Fruit fly (Drosophila melanogaster) whole organism, prepupa: Measurements from ENCODE around the gene CG33687.
A peak's percentile ranks its signal among the peaks of the same experiment; 100 is the strongest.

Experiments used
- Blimp-1 ChIP-seq: fragments of 200-800 bp; sonication (Bioruptor generic); optimal IDR thresholded peaks from 3 replicates; lab custom pipeline; 2017; ENCODE audit warnings: missing biosample characterization, missing genetic modification characterization, mild to moderate bottlenecking, moderate library complexity, missing genetic modification reagents
- CG10631 ChIP-seq: fragments of 200-800 bp; sonication (Bioruptor generic); optimal IDR thresholded peaks from 2 replicates; lab custom pipeline; 2016; ENCODE audit warnings: missing biosample characterization, missing genetic modification characterization
- CG10669 ChIP-seq: fragments of 200-800 bp; sonication (Bioruptor generic); optimal IDR thresholded peaks from 3 replicates; lab custom pipeline; 2018; ENCODE audit warnings: missing biosample characterization, mild to moderate bottlenecking, missing genetic modification characterization, moderate library complexity
- CG11762 ChIP-seq: fragments of 200-800 bp; sonication (Bioruptor generic); optimal IDR thresholded peaks from 3 replicates; lab custom pipeline; 2016; ENCODE audit warnings: missing biosample characterization, missing genetic modification characterization; ENCODE audit not compliant: insufficient read depth
- CG15336 ChIP-seq: fragments of 200-800 bp; sonication (Bioruptor generic); IDR thresholded peaks from 2 replicates; pipeline ENCODE4 v1.3.6; 2022; ENCODE audit warnings: missing biosample characterization, missing genetic modification characterization
- CG1621 ChIP-seq: fragments of 200-800 bp; sonication (Bioruptor generic); optimal IDR thresholded peaks from 3 replicates; lab custom pipeline; 2018; ENCODE audit warnings: missing biosample characterization, mild to moderate bottlenecking, missing genetic modification characterization
- CG16779 ChIP-seq: fragments of 200-800 bp; sonication (Bioruptor generic); optimal IDR thresholded peaks from 3 replicates; lab custom pipeline; 2017; ENCODE audit warnings: missing biosample characterization, mild to moderate bottlenecking, missing genetic modification characterization
- CG3032 ChIP-seq: fragments of 200-800 bp; optimal IDR thresholded peaks from 2 replicates; lab custom pipeline; 2019; ENCODE audit warnings: missing biosample characterization, mild to moderate bottlenecking, missing genetic modification characterization, moderate library complexity
- CG32006 ChIP-seq: fragments of 200-800 bp; sonication (Bioruptor generic); optimal IDR thresholded peaks from 3 replicates; lab custom pipeline; 2017; ENCODE audit warnings: missing biosample characterization, mild to moderate bottlenecking, missing genetic modification characterization
- CG34406 ChIP-seq: fragments of 200-800 bp; sonication (Bioruptor generic); optimal IDR thresholded peaks from 3 replicates; lab custom pipeline; 2016; ENCODE audit warnings: missing biosample characterization, missing genetic modification characterization
- CG3919 ChIP-seq: fragments of 200-800 bp; sonication (Bioruptor generic); optimal IDR thresholded peaks from 3 replicates; lab custom pipeline; 2016; ENCODE audit warnings: missing biosample characterization, missing genetic modification characterization
- CG4318 ChIP-seq: fragments of 200-800 bp; sonication (Bioruptor generic); optimal IDR thresholded peaks from 3 replicates; lab custom pipeline; 2017; ENCODE audit warnings: missing biosample characterization, mild to moderate bottlenecking, missing genetic modification characterization
- CG6163 ChIP-seq: fragments of 200-800 bp; sonication (Bioruptor generic); IDR thresholded peaks from 3 replicates; pipeline ENCODE4 v1.3.6; 2022; ENCODE audit warnings: missing biosample characterization, missing genetic modification characterization
- CG6276 ChIP-seq: fragments of 200-800 bp; sonication (Bioruptor generic); optimal IDR thresholded peaks from 2 replicates; lab custom pipeline; 2017; ENCODE audit warnings: missing biosample characterization, mild to moderate bottlenecking, missing genetic modification characterization
- CG6808 ChIP-seq: fragments of 200-800 bp; sonication (Bioruptor generic); optimal IDR thresholded peaks from 3 replicates; lab custom pipeline; 2017; ENCODE audit warnings: missing biosample characterization, missing genetic modification characterization, mild to moderate bottlenecking, moderate library complexity, missing genetic modification reagents
- CG6854 ChIP-seq: fragments of 200-800 bp; sonication (Bioruptor generic); optimal IDR thresholded peaks from 2 replicates; lab custom pipeline; 2017; ENCODE audit warnings: missing biosample characterization, mild to moderate bottlenecking, missing genetic modification characterization
- CG7368 ChIP-seq: fragments of 200-800 bp; sonication (Bioruptor generic); optimal IDR thresholded peaks from 3 replicates; lab custom pipeline; 2016; ENCODE audit warnings: missing biosample characterization, missing genetic modification characterization
- CG8119 ChIP-seq: fragments of 200-800 bp; sonication (Bioruptor generic); IDR thresholded peaks from 3 replicates; pipeline ENCODE4 v1.3.6; 2022; ENCODE audit warnings: missing biosample characterization, missing genetic modification characterization
- CG8319 ChIP-seq: fragments of 200-800 bp; sonication (Bioruptor generic); optimal IDR thresholded peaks from 3 replicates; lab custom pipeline; 2016; ENCODE audit warnings: missing biosample characterization, missing genetic modification characterization
- CG8632 ChIP-seq: fragments of 200-800 bp; sonication (Bioruptor generic); optimal IDR thresholded peaks from 3 replicates; lab custom pipeline; 2016; ENCODE audit warnings: missing biosample characterization, missing genetic modification characterization
- Eip75B ChIP-seq: fragments of 200-800 bp; sonication (Bioruptor generic); optimal IDR thresholded peaks from 3 replicates; lab custom pipeline; 2016; ENCODE audit warnings: missing biosample characterization, missing genetic modification characterization
- Eip78C ChIP-seq: fragments of 200-800 bp; sonication (Bioruptor generic); peaks from one replicate; lab custom pipeline; 2016; ENCODE audit warnings: missing biosample characterization, missing genetic modification characterization
- Eip93F ChIP-seq: fragments of 200-800 bp; sonication (Bioruptor generic); optimal IDR thresholded peaks from 2 replicates; lab custom pipeline; 2016; ENCODE audit warnings: missing biosample characterization, mild to moderate bottlenecking, missing genetic modification characterization
- Gug ChIP-seq: fragments of 200-800 bp; sonication (Bioruptor generic); IDR thresholded peaks from 2 replicates; pipeline ENCODE4 v1.3.6; 2022; ENCODE audit warnings: missing biosample characterization, missing genetic modification characterization
- Hr38 ChIP-seq: sonication (Bioruptor generic); optimal IDR thresholded peaks from 2 replicates; lab custom pipeline; 2016; ENCODE audit warnings: missing biosample characterization, missing genetic modification characterization
- Hr39 ChIP-seq: fragments of 200-800 bp; sonication (Bioruptor generic); optimal IDR thresholded peaks from 2 replicates; lab custom pipeline; 2016; ENCODE audit warnings: missing biosample characterization, missing genetic modification characterization
- Hr4 ChIP-seq: fragments of 200-800 bp; sonication (Bioruptor generic); optimal IDR thresholded peaks from 3 replicates; lab custom pipeline; 2016; ENCODE audit warnings: missing biosample characterization, missing genetic modification characterization
- Lpt ChIP-seq: fragments of 200-800 bp; sonication (Bioruptor generic); optimal IDR thresholded peaks from 3 replicates; lab custom pipeline; 2016; ENCODE audit warnings: missing biosample characterization, missing genetic modification characterization
- Met ChIP-seq: fragments of 200-800 bp; sonication (Bioruptor generic); optimal IDR thresholded peaks from 3 replicates; lab custom pipeline; 2016; ENCODE audit warnings: missing biosample characterization, missing genetic modification characterization
- OdsH ChIP-seq: fragments of 200-800 bp; sonication (Bioruptor generic); optimal IDR thresholded peaks from 3 replicates; lab custom pipeline; 2016; ENCODE audit warnings: missing biosample characterization, missing genetic modification characterization
- Smox ChIP-seq: fragments of 200-800 bp; sonication (Bioruptor generic); optimal IDR thresholded peaks from 3 replicates; lab custom pipeline; 2016; ENCODE audit warnings: missing biosample characterization, missing genetic modification characterization
- Sox102F ChIP-seq: fragments of 200-800 bp; sonication (Bioruptor generic); optimal IDR thresholded peaks from 2 replicates; lab custom pipeline; 2016; ENCODE audit warnings: missing biosample characterization, mild to moderate bottlenecking, missing genetic modification characterization
- Sox14 ChIP-seq: fragments of 200-800 bp; sonication (Bioruptor generic); optimal IDR thresholded peaks from 3 replicates; lab custom pipeline; 2016; ENCODE audit warnings: missing biosample characterization, missing genetic modification characterization
- Sox15 ChIP-seq: fragments of 200-800 bp; sonication (Bioruptor generic); optimal IDR thresholded peaks from 3 replicates; lab custom pipeline; 2016; ENCODE audit warnings: missing biosample characterization, missing genetic modification characterization
- achi ChIP-seq: fragments of 200-800 bp; sonication (Bioruptor generic); optimal IDR thresholded peaks from 3 replicates; lab custom pipeline; 2016; ENCODE audit warnings: missing biosample characterization, missing genetic modification characterization
- acj6 ChIP-seq: fragments of 200-800 bp; sonication (Bioruptor generic); optimal IDR thresholded peaks from 3 replicates; lab custom pipeline; 2016; ENCODE audit warnings: missing biosample characterization, missing genetic modification characterization
- dac ChIP-seq: fragments of 200-800 bp; sonication (Bioruptor generic); optimal IDR thresholded peaks from 2 replicates; lab custom pipeline; 2017; ENCODE audit warnings: missing biosample characterization, mild to moderate bottlenecking, missing genetic modification characterization
- dsx ChIP-seq: fragments of 200-800 bp; optimal IDR thresholded peaks from 3 replicates; lab custom pipeline; 2019; ENCODE audit warnings: missing biosample characterization, mild to moderate bottlenecking, missing genetic modification characterization, moderate library complexity; ENCODE audit not compliant: poor library complexity, severe bottlenecking
- eg ChIP-seq: fragments of 200-800 bp; sonication (Bioruptor generic); IDR thresholded peaks from 3 replicates; pipeline ENCODE4 v1.3.6; 2022; ENCODE audit warnings: missing biosample characterization, missing genetic modification characterization
- fd59A ChIP-seq: fragments of 200-800 bp; sonication (Bioruptor generic); optimal IDR thresholded peaks from 2 replicates; lab custom pipeline; 2017; ENCODE audit warnings: missing biosample characterization, mild to moderate bottlenecking, missing genetic modification characterization, missing genetic modification reagents
- fd85E ChIP-seq: fragments of 200-800 bp; sonication (Bioruptor generic); optimal IDR thresholded peaks from 3 replicates; lab custom pipeline; 2016; ENCODE audit warnings: missing biosample characterization, missing genetic modification characterization
- fkh ChIP-seq: fragments of 200-800 bp; sonication (Bioruptor generic); optimal IDR thresholded peaks from 3 replicates; lab custom pipeline; 2017; ENCODE audit warnings: missing biosample characterization, mild to moderate bottlenecking, missing genetic modification characterization, moderate library complexity
- lz ChIP-seq: fragments of 200-800 bp; sonication (Bioruptor generic); optimal IDR thresholded peaks from 3 replicates; lab custom pipeline; 2016; ENCODE audit warnings: missing biosample characterization, missing genetic modification characterization
- net ChIP-seq: fragments of 200-800 bp; sonication (Bioruptor generic); optimal IDR thresholded peaks from 3 replicates; lab custom pipeline; 2016; ENCODE audit warnings: missing biosample characterization, missing genetic modification characterization
- spab ChIP-seq: fragments of 200-800 bp; sonication (Bioruptor generic); optimal IDR thresholded peaks from 2 replicates; lab custom pipeline; 2017; ENCODE audit warnings: missing biosample characterization, mild to moderate bottlenecking, missing genetic modification characterization, missing genetic modification reagents
- ss ChIP-seq, 2 experiments: fragments of 200-800 bp; sonication (Bioruptor generic); optimal IDR thresholded peaks; 2 replicates in 1 of 2; 3 replicates in 1 of 2; lab custom pipeline; 2017 to 2018; ENCODE audit warnings: mild to moderate bottlenecking in 2 of 2, missing biosample characterization in 2 of 2, missing genetic modification characterization in 2 of 2, moderate library complexity in 1 of 2
- vri ChIP-seq: fragments of 200-800 bp; sonication (Bioruptor generic); optimal IDR thresholded peaks from 3 replicates; lab custom pipeline; 2016; ENCODE audit warnings: missing biosample characterization, mild to moderate bottlenecking, missing genetic modification characterization

CG33687 gene

DNA sequence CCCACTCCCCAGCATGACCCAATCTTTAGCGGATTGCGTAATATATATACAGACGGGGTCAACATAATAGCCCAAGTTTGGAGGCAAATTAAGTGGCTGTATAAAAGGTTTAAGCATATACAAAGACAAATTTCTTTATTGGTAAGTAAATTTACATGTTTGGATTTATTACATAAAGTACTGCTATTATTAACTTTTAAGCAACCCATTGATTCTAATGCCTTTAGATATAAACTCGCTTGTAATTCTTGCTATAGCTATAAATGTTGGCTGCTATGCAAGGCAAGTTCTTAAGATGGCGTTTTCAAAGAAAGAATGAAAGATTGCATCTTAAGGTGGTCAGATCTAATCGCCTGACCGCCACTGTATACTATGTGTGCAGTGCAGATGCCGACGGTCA is 4.9 kb downstream of the CG33687 start (continued):
- TF ChIP-seq CG4318 (no peak), Hr38 (no peak), spab (GFP tag; lab: Kevin White, UChicago) (peak; percentile 62), CG7368 (peak; percentile 23), net (GFP tag; lab: Kevin White, UChicago) (peak; percentile 3), Eip78C (peak; percentile 92), Eip93F (GFP tag; lab: Kevin White, UChicago) (peak; percentile 12), CG6163 (GFP tag; lab: Robert Waterston, UW) (no peak), dsx (GFP tag; lab: Kevin White, UChicago) (no peak), Smox (peak; percentile 57), CG32006 (peak; percentile 46), Gug (no peak), Hr39 (GFP tag; lab: Kevin White, UChicago) (peak; percentile 58), CG8119 (peak; percentile 45; the same call in 1 of the 3 replicates), Sox14 (GFP tag; lab: Kevin White, UChicago) (peak; percentile 56), Eip75B (GFP tag; lab: Kevin White, UChicago) (peak; percentile 54), Lpt (GFP tag; lab: Kevin White, UChicago) (no peak), eg (GFP tag; lab: Robert Waterston, UW) (no peak), Sox102F (GFP tag; lab: Kevin White, UChicago) (peak; percentile 56), Hr4 (GFP tag; lab: Kevin White, UChicago) (peak; percentile 16), Sox15 (GFP tag; lab: Kevin White, UChicago) (peak; percentile 10), lz (GFP tag; lab: Kevin White, UChicago) (peak; percentile 38), CG6854 (GFP tag; lab: Kevin White, UChicago) (no peak), CG1621 (peak; percentile 26), Blimp-1 (GFP tag; lab: Kevin White, UChicago) (no peak), CG15336 (GFP tag; lab: Robert Waterston, UW) (0 out of 2 replicates have a peak, but pooled peaks have one; percentile 35), CG10631 (GFP tag; lab: Kevin White, UChicago) (peak; percentile 40), CG8632 (peak; percentile 43), Met (GFP tag; lab: Kevin White, UChicago) (peak; percentile 63), fd59A (GFP tag; lab: Kevin White, UChicago) (peak; percentile 48), CG34406 (GFP tag; lab: Kevin White, UChicago) (peak; percentile 30), CG6808 (GFP tag; lab: Kevin White, UChicago) (peak; percentile 66), OdsH (GFP tag; lab: Kevin White, UChicago) (peak; percentile 28), CG10669 (GFP tag; lab: Kevin White, UChicago) (peak; percentile 52), acj6 (GFP tag; lab: Kevin White, UChicago) (peak; percentile 50), vri (GFP tag; lab: Kevin White, UChicago) (peak; percentile 83), CG3032 (peak; percentile 55), fd85E (GFP tag; lab: Kevin White, UChicago) (no peak)
- TF ChIP-seq, all 60 proteins: peak for 42

- peak; percentile 58 for TF ChIP-seq CG8319 (GFP tag; lab: Kevin White, UChicago)
- TF ChIP-seq lz (GFP tag; lab: Kevin White, UChicago) = peak; percentile 75
- peak; percentile 75 for TF ChIP-seq Smox
- peak; percentile 38 for TF ChIP-seq CG11762 (GFP tag; lab: Kevin White, UChicago)
- TF ChIP-seq Hr4 (GFP tag; lab: Kevin White, UChicago) = peak; percentile 54
- peak; percentile 10 for TF ChIP-seq CG6276 (GFP tag; lab: Kevin White, UChicago)
- TF ChIP-seq CG16779 (tag; lab: Kevin White, UChicago) = no peak
- TF ChIP-seq fd59A (GFP tag; lab: Kevin White, UChicago) = peak; percentile 74
- peak; percentile 77 for TF ChIP-seq CG3919
- TF ChIP-seq acj6 (GFP tag; lab: Kevin White, UChicago) = peak; percentile 77
- TF ChIP-seq CG6854 (GFP tag; lab: Kevin White, UChicago) = peak; percentile 28
- peak; percentile 50 for TF ChIP-seq dsx (GFP tag; lab: Kevin White, UChicago)
- TF ChIP-seq ss (GFP tag; optimal IDR thresholded peaks at IDR 0.05; lab: Kevin White, UChicago) = peak in 1 of 2 experiments; percentile 10
- peak; percentile 83 for TF ChIP-seq Met (GFP tag; lab: Kevin White, UChicago)
- peak; percentile 64 for TF ChIP-seq net (GFP tag; lab: Kevin White, UChicago)
- TF ChIP-seq CG6163 (GFP tag; lab: Robert Waterston, UW) = peak; percentile 74
- peak; percentile 62 for TF ChIP-seq CG32006
- no peak for TF ChIP-seq Hr38
- TF ChIP-seq Eip75B (GFP tag; lab: Kevin White, UChicago) = peak; percentile 52
- peak; percentile 9 for TF ChIP-seq fkh (GFP tag; lab: Kevin White, UChicago)
- no peak for TF ChIP-seq fd85E (GFP tag; lab: Kevin White, UChicago)
- peak; percentile 61 for TF ChIP-seq Blimp-1 (GFP tag; lab: Kevin White, UChicago)
- TF ChIP-seq CG4318 = no peak
- peak; percentile 58 for TF ChIP-seq CG7368
- TF ChIP-seq achi (GFP tag; lab: Kevin White, UChicago) = peak; percentile 59
- peak; percentile 57 for TF ChIP-seq CG15336 (GFP tag; lab: Robert Waterston, UW)
- TF ChIP-seq dac (GFP tag; lab: Kevin White, UChicago) = no peak
- TF ChIP-seq CG8119 = peak; percentile 66; the same call in 2 of the 3 replicates
- TF ChIP-seq CG8632 = peak; percentile 70
These were observed 5.6 kb downstream of the CG33687 start for dm6 chr3L:16203236-16203635.
